Worm (Caenorhabditis elegans): ENCODE results near the gene glb-25.

glb-25 gene

ce11 chrV:1937963-1938362, at the start of gene glb-25:
glb-25 (plus strand) TSS chrV:1938263.
- no peak for TF ChIP-seq him-1 (tag; optimal IDR thresholded peaks at IDR 0.05)
- TF ChIP-seq W03F9.2 (tag; optimal IDR thresholded peaks at IDR 0.05): no peak
- TF ChIP-seq dao-5 (tag; optimal IDR thresholded peaks at IDR 0.05): no peak

- no peak for TF ChIP-seq dao-5 (tag; optimal IDR thresholded peaks at IDR 0.05)
Measured at ce11 chrV:1888299-1888698, 49.8 kb upstream of the glb-25 start.

ce11 chrV:1889996-1890395, 48.1 kb upstream of the glb-25 start:
- TF ChIP-seq W03F9.2 (tag; optimal IDR thresholded peaks at IDR 0.05) (no peak), him-1 (tag; optimal IDR thresholded peaks at IDR 0.05) (no peak), dao-5 (tag; optimal IDR thresholded peaks at IDR 0.05) (no peak)

ce11 chrV:1892567-1893277, 45.3 kb upstream of the glb-25 start, which contains the start of gene zig-11:
zig-11 (minus strand) TSS chrV:1892939.
- TF ChIP-seq dao-5 (tag; optimal IDR thresholded peaks at IDR 0.05): no peak
- TF ChIP-seq W03F9.2 (tag; optimal IDR thresholded peaks at IDR 0.05): no peak
- no peak for TF ChIP-seq him-1 (tag; optimal IDR thresholded peaks at IDR 0.05)

- TF ChIP-seq W03F9.2 (tag; optimal IDR thresholded peaks at IDR 0.05): no peak
- no peak for TF ChIP-seq him-1 (tag; optimal IDR thresholded peaks at IDR 0.05)
Measured at ce11 chrV:1895483-1895882, 42.6 kb upstream of the glb-25 start, which contains the start of gene nphp-2. nphp-2 (plus strand) TSS chrV:1895783.

ce11 chrV:1907350-1907749, 30.7 kb upstream of the glb-25 start, which contains the start of gene Y32G9A.5:
Y32G9A.5 (plus strand) TSS chrV:1907650.
- TF ChIP-seq W03F9.2 (tag; optimal IDR thresholded peaks at IDR 0.05) (no peak), dao-5 (tag; optimal IDR thresholded peaks at IDR 0.05) (no peak), him-1 (tag; optimal IDR thresholded peaks at IDR 0.05) (no peak)

ce11 chrV:1908542-1908941, 29.5 kb upstream of the glb-25 start, which contains the start of gene srp-3:
srp-3 (plus strand) TSS chrV:1908842.
- no peak for TF ChIP-seq W03F9.2 (tag; optimal IDR thresholded peaks at IDR 0.05)
- TF ChIP-seq him-1 (tag; optimal IDR thresholded peaks at IDR 0.05): no peak

- TF ChIP-seq dao-5 (tag; optimal IDR thresholded peaks at IDR 0.05): no peak
- no peak for TF ChIP-seq him-1 (tag; optimal IDR thresholded peaks at IDR 0.05)
- no peak for TF ChIP-seq W03F9.2 (tag; optimal IDR thresholded peaks at IDR 0.05)
Measured at ce11 chrV:1911102-1911501, 27.0 kb upstream of the glb-25 start, which contains the start of gene Y32G9A.3. Y32G9A.3 (plus strand) TSS chrV:1911402.

ce11 chrV:1918030-1918559, 20.0 kb upstream of the glb-25 start, which contains the start of gene Y32G9A.2:
Y32G9A.2 (plus strand) TSS chrV:1918509.
- TF ChIP-seq W03F9.2 (tag; optimal IDR thresholded peaks at IDR 0.05) (no peak), dao-5 (tag; optimal IDR thresholded peaks at IDR 0.05) (no peak), him-1 (tag; optimal IDR thresholded peaks at IDR 0.05) (no peak)

- no peak for TF ChIP-seq him-1 (tag; optimal IDR thresholded peaks at IDR 0.05)
- TF ChIP-seq dao-5 (tag; optimal IDR thresholded peaks at IDR 0.05): no peak
- TF ChIP-seq W03F9.2 (tag; optimal IDR thresholded peaks at IDR 0.05): no peak
Measured at ce11 chrV:1920105-1920504, 18.0 kb upstream of the glb-25 start, which contains the start of gene Y32G9A.12. Y32G9A.12 (minus strand) TSS chrV:1920205.

- TF ChIP-seq dao-5 (tag; optimal IDR thresholded peaks at IDR 0.05) (no peak), him-1 (tag; optimal IDR thresholded peaks at IDR 0.05) (no peak)
Measured at ce11 chrV:1921321-1921720, 16.7 kb upstream of the glb-25 start, which contains the start of gene gst-37. gst-37 (plus strand) TSS chrV:1921621.

- no peak for TF ChIP-seq dao-5 (tag; optimal IDR thresholded peaks at IDR 0.05)
- TF ChIP-seq him-1 (tag; optimal IDR thresholded peaks at IDR 0.05): no peak
- TF ChIP-seq W03F9.2 (tag; optimal IDR thresholded peaks at IDR 0.05): no peak
Measured at ce11 chrV:1925487-1925886, 12.6 kb upstream of the glb-25 start, which contains the start of gene T06A1.1. T06A1.1 (minus strand) TSS chrV:1925587.

ce11 chrV:1927015-1927414, 11.0 kb upstream of the glb-25 start, which contains the start of gene T06A1.5:
T06A1.5 (plus strand) TSS chrV:1927223.
- TF ChIP-seq W03F9.2 (tag; optimal IDR thresholded peaks at IDR 0.05) (no peak), him-1 (tag; optimal IDR thresholded peaks at IDR 0.05) (no peak), dao-5 (tag; optimal IDR thresholded peaks at IDR 0.05) (no peak)

- TF ChIP-seq dao-5 (tag; optimal IDR thresholded peaks at IDR 0.05) (no peak), him-1 (tag; optimal IDR thresholded peaks at IDR 0.05) (no peak), W03F9.2 (tag; optimal IDR thresholded peaks at IDR 0.05) (no peak)
Measured at ce11 chrV:1928473-1928872, 9.6 kb upstream of the glb-25 start.

Data from whole organism, L4/young adult.